Worm (Caenorhabditis elegans) whole organism, early embryonic: Measurements from ENCODE around the gene bcf-1.

ENCODE experiments used
- B0310.2 ChIP-seq: sonication (generic microtip); optimal IDR thresholded peaks from 2 replicates; lab custom pipeline; 2016; ENCODE audit warnings: mild to moderate bottlenecking, missing genetic modification characterization, missing compliant biosample characterization
- F13C5.2 ChIP-seq: sonication (generic microtip); optimal IDR thresholded peaks from 2 replicates; lab custom pipeline; 2017; ENCODE audit warnings: mild to moderate bottlenecking, missing genetic modification characterization, inconsistent platforms, missing compliant biosample characterization
- aly-1 ChIP-seq: sonication (generic microtip); optimal IDR thresholded peaks from 2 replicates; lab custom pipeline; 2016; ENCODE audit warnings: missing genetic modification characterization, missing compliant biosample characterization
- ama-1 ChIP-seq: fragments of 150-350 bp; optimal IDR thresholded peaks from 2 replicates; lab custom pipeline; 2014
- ceh-13 ChIP-seq: fragments of 200-800 bp; sonication (Bioruptor generic); optimal IDR thresholded peaks from 2 replicates; lab custom pipeline; 2018; ENCODE audit warnings: mild to moderate bottlenecking, missing genetic modification characterization, missing compliant biosample characterization
- ceh-36 ChIP-seq: sonication (generic microtip); optimal IDR thresholded peaks from 2 replicates; lab custom pipeline; 2016; ENCODE audit warnings: missing genetic modification characterization, inconsistent platforms, missing compliant biosample characterization
- ets-7 ChIP-seq: sonication (generic microtip); optimal IDR thresholded peaks from 2 replicates; lab custom pipeline; 2016; ENCODE audit warnings: missing genotype, missing genetic modification characterization, missing compliant biosample characterization
- flt-1 ChIP-seq: fragments of 200-800 bp; sonication (Bioruptor generic); IDR thresholded peaks from 2 replicates; pipeline ENCODE4 v1.3.6; 2022; ENCODE audit warnings: missing genetic modification characterization, missing compliant biosample characterization
- hmbx-1 ChIP-seq: sonication (generic microtip); optimal IDR thresholded peaks from 2 replicates; lab custom pipeline; 2016; ENCODE audit warnings: mild to moderate bottlenecking, missing genetic modification characterization, missing compliant biosample characterization
- hmg-4 ChIP-seq: fragments of 200-800 bp; sonication (Bioruptor generic); optimal IDR thresholded peaks from 2 replicates; lab custom pipeline; 2018; ENCODE audit warnings: mild to moderate bottlenecking, missing genetic modification characterization, missing compliant biosample characterization
- hnd-1 ChIP-seq: sonication (generic microtip); optimal IDR thresholded peaks from 2 replicates; lab custom pipeline; 2016; ENCODE audit warnings: missing genetic modification characterization, missing compliant biosample characterization
- pes-1 ChIP-seq: fragments of 200-800 bp; sonication (Bioruptor generic); IDR thresholded peaks from 2 replicates; pipeline ENCODE4 v1.3.6; 2022; ENCODE audit warnings: missing genetic modification reagents, missing genetic modification characterization, missing compliant biosample characterization
- scrt-1 ChIP-seq: fragments of 200-800 bp; sonication (Bioruptor generic); IDR thresholded peaks from 2 replicates; pipeline ENCODE4 v1.3.6; 2022; ENCODE audit warnings: missing genetic modification characterization, missing compliant biosample characterization
- sea-1 ChIP-seq: fragments of 200-800 bp; sonication (Bioruptor generic); conservative IDR thresholded peaks from 2 replicates; pipeline ENCODE4 v1.3.6; 2022; ENCODE audit warnings: missing genetic modification characterization, missing compliant biosample characterization
- tbx-11 ChIP-seq: fragments of 200-800 bp; sonication (Bioruptor generic); IDR thresholded peaks from 2 replicates; pipeline ENCODE4 v1.3.6; 2022; ENCODE audit warnings: missing genetic modification characterization, missing compliant biosample characterization
- tbx-37 ChIP-seq: fragments of 200-800 bp; sonication (Bioruptor generic); conservative IDR thresholded peaks from 2 replicates; pipeline ENCODE4 v1.3.6; 2022; ENCODE audit warnings: missing genetic modification reagents, missing genetic modification characterization, missing compliant biosample characterization
- tra-4 ChIP-seq: sonication (generic microtip); optimal IDR thresholded peaks from 2 replicates; lab custom pipeline; 2017; ENCODE audit warnings: missing genetic modification characterization, missing compliant biosample characterization

bcf-1 gene

ce11 chrV:6408733-6409227 lies at the start of gene bcf-1:
bcf-1 (minus strand) TSS chrV:6408783.
- TF ChIP-seq ceh-13 (no peak), ets-7 (tag; lab: Kevin White, UChicago) (no peak), hmbx-1 (tag; lab: Kevin White, UChicago) (no peak), ama-1 (lab: Kevin White, UChicago) (no peak), sea-1 (no peak), hnd-1 (tag; lab: Kevin White, UChicago) (no peak), tra-4 (tag; lab: Kevin White, UChicago) (no peak), pes-1 (no peak), flt-1 (no peak), B0310.2 (tag; lab: Kevin White, UChicago) (no peak), tbx-37 (no peak)

ce11 chrV:6456903-6457302 lies 48.3 kb upstream of the bcf-1 start:
- TF ChIP-seq ets-7 (tag; lab: Kevin White, UChicago) = no peak

- TF ChIP-seq pes-1 = no peak
- TF ChIP-seq B0310.2 (tag; lab: Kevin White, UChicago) = no peak
- no peak for TF ChIP-seq F13C5.2 (tag; lab: Kevin White, UChicago)
Observed at ce11 chrV:6453122-6453521, 44.5 kb upstream of the bcf-1 start, which contains the start of gene acl-9. acl-9 (plus strand) TSS chrV:6453226.

ce11 chrV:6450129-6451011 lies 41.8 kb upstream of the bcf-1 start, which contains the start of gene acl-8:
acl-8 (plus strand) TSS chrV:6450870.
- TF ChIP-seq hmbx-1 (tag; lab: Kevin White, UChicago) (no peak), flt-1 (no peak), F13C5.2 (tag; lab: Kevin White, UChicago) (no peak), ceh-36 (tag; lab: Kevin White, UChicago) (no peak), hnd-1 (tag; lab: Kevin White, UChicago) (no peak), hmg-4 (no peak), pes-1 (no peak), ets-7 (tag; lab: Kevin White, UChicago) (no peak), tbx-37 (no peak), tra-4 (tag; lab: Kevin White, UChicago) (no peak), sea-1 (no peak), tbx-11 (GFP tag; lab: Robert Waterston, UW) (no peak), ama-1 (lab: Kevin White, UChicago) (no peak), scrt-1 (GFP tag; lab: Robert Waterston, UW) (no peak), B0310.2 (tag; lab: Kevin White, UChicago) (no peak), ceh-13 (no peak), aly-1 (tag; lab: Kevin White, UChicago) (no peak)

ce11 chrV:6448356-6448755 lies 39.8 kb upstream of the bcf-1 start, which contains the start of gene fbxa-196:
fbxa-196 (plus strand) TSS chrV:6448656.
- no peak for TF ChIP-seq ets-7 (tag; lab: Kevin White, UChicago)
- no peak for TF ChIP-seq aly-1 (tag; lab: Kevin White, UChicago)
- no peak for TF ChIP-seq tbx-11 (GFP tag; lab: Robert Waterston, UW)
- TF ChIP-seq ceh-13 = no peak
- TF ChIP-seq scrt-1 (GFP tag; lab: Robert Waterston, UW) = no peak
- TF ChIP-seq flt-1 = no peak
- no peak for TF ChIP-seq sea-1
- no peak for TF ChIP-seq pes-1
- TF ChIP-seq hmbx-1 (tag; lab: Kevin White, UChicago) = no peak
- TF ChIP-seq ceh-36 (tag; lab: Kevin White, UChicago) = no peak
- no peak for TF ChIP-seq F13C5.2 (tag; lab: Kevin White, UChicago)
- TF ChIP-seq tbx-37 = no peak
- TF ChIP-seq hmg-4 = no peak
- no peak for TF ChIP-seq ama-1 (lab: Kevin White, UChicago)
- no peak for TF ChIP-seq tra-4 (tag; lab: Kevin White, UChicago)

ce11 chrV:6442037-6442436 lies 33.5 kb upstream of the bcf-1 start, which contains the start of gene T05H4.3:
T05H4.3 (plus strand) TSS chrV:6442337.
- TF ChIP-seq ceh-36 (tag; lab: Kevin White, UChicago) = no peak
- no peak for TF ChIP-seq hnd-1 (tag; lab: Kevin White, UChicago)
- no peak for TF ChIP-seq hmg-4
- TF ChIP-seq sea-1 = no peak
- no peak for TF ChIP-seq tbx-37
- TF ChIP-seq ets-7 (tag; lab: Kevin White, UChicago) = no peak
- TF ChIP-seq pes-1 = no peak
- no peak for TF ChIP-seq scrt-1 (GFP tag; lab: Robert Waterston, UW)
- no peak for TF ChIP-seq B0310.2 (tag; lab: Kevin White, UChicago)
- TF ChIP-seq aly-1 (tag; lab: Kevin White, UChicago) = no peak
- TF ChIP-seq flt-1 = no peak
- no peak for TF ChIP-seq tra-4 (tag; lab: Kevin White, UChicago)
- TF ChIP-seq F13C5.2 (tag; lab: Kevin White, UChicago) = no peak

ce11 chrV:6441613-6442012 lies 33.0 kb upstream of the bcf-1 start, which contains the start of gene T05H4.15:
T05H4.15 (minus strand) TSS chrV:6441713.
- TF ChIP-seq hmg-4 (no peak), scrt-1 (GFP tag; lab: Robert Waterston, UW) (no peak)

ce11 chrV:6438601-6439000 lies 30.0 kb upstream of the bcf-1 start, which contains the start of gene T05H4.4:
T05H4.4 (plus strand) TSS chrV:6438901.
- TF ChIP-seq hmbx-1 (tag; lab: Kevin White, UChicago) (no peak), tbx-37 (no peak), hnd-1 (tag; lab: Kevin White, UChicago) (no peak), pes-1 (no peak), tra-4 (tag; lab: Kevin White, UChicago) (no peak), ama-1 (lab: Kevin White, UChicago) (no peak), ets-7 (tag; lab: Kevin White, UChicago) (no peak), B0310.2 (tag; lab: Kevin White, UChicago) (no peak), ceh-13 (no peak), flt-1 (no peak), F13C5.2 (tag; lab: Kevin White, UChicago) (no peak), tbx-11 (GFP tag; lab: Robert Waterston, UW) (no peak), hmg-4 (no peak), ceh-36 (tag; lab: Kevin White, UChicago) (no peak)
